Fruit fly (Drosophila melanogaster): ENCODE measurements around the gene Pdp.
A peak's percentile ranks its signal among the peaks of the same experiment; 100 is the strongest.

The Pdp gene

dm6 chrX:7690683-7691082 is 43.8 kb downstream of the Pdp start (continued):
- TF ChIP-seq CG4617 (GFP tag; optimal IDR thresholded peaks at IDR 0.05; ENCODE audit: borderline replicate concordance) (no peak), CG34376 (GFP tag; optimal IDR thresholded peaks at IDR 0.05) (peak; percentile 79), kay (GFP tag; optimal IDR thresholded peaks at IDR 0.05) (no peak), Hr51 (GFP tag; optimal IDR thresholded peaks at IDR 0.05) (no peak), ase (GFP tag; IDR thresholded peaks at IDR 0.05) (no peak), Drgx (GFP tag; IDR thresholded peaks at IDR 0.05) (no peak), CG6175 (GFP tag; IDR thresholded peaks at IDR 0.05) (no peak), CG12155 (GFP tag; optimal IDR thresholded peaks at IDR 0.05) (peak; percentile 7), CG8765 (GFP tag; IDR thresholded peaks at IDR 0.05) (no peak), sug (tag; optimal IDR thresholded peaks at IDR 0.05) (peak; percentile 17), CG17186 (GFP tag; optimal IDR thresholded peaks at IDR 0.05) (no peak), chn (GFP tag; optimal IDR thresholded peaks at IDR 0.05) (no peak), YL-1 (GFP tag; optimal IDR thresholded peaks at IDR 0.05) (peak; percentile 46), Hey (tag; optimal IDR thresholded peaks at IDR 0.05) (no peak), nau (GFP tag; optimal IDR thresholded peaks at IDR 0.05) (peak; percentile 40), NfI (GFP tag; optimal IDR thresholded peaks at IDR 0.05) (peak; percentile 21), CG32772 (GFP tag; IDR thresholded peaks at IDR 0.05) (no peak), CG14710 (tag; optimal IDR thresholded peaks at IDR 0.05) (peak; percentile 15), Dad (GFP tag; optimal IDR thresholded peaks at IDR 0.05) (no peak), her (GFP tag; optimal IDR thresholded peaks at IDR 0.05) (peak; percentile 36), ind (GFP tag; optimal IDR thresholded peaks at IDR 0.05) (no peak), E2f1 (GFP tag; IDR thresholded peaks at IDR 0.05) (no peak), Fer1 (GFP tag; optimal IDR thresholded peaks at IDR 0.05) (peak; percentile 85), CG17912 (GFP tag; optimal IDR thresholded peaks at IDR 0.05) (no peak), twi (tag; optimal IDR thresholded peaks at IDR 0.05) (no peak), CG7987 (GFP tag; optimal IDR thresholded peaks at IDR 0.05) (peak; percentile 46), Sox100B (GFP tag; optimal IDR thresholded peaks at IDR 0.05) (peak; percentile 22), en (GFP tag; optimal IDR thresholded peaks at IDR 0.05) (peak; percentile 11), Opbp (GFP tag; IDR thresholded peaks at IDR 0.05; ENCODE audit: partially characterized antibody) (no peak), CG11696 (GFP tag; IDR thresholded peaks at IDR 0.05) (no peak), az2 (GFP tag; optimal IDR thresholded peaks at IDR 0.05) (no peak), dysf (GFP tag; IDR thresholded peaks at IDR 0.05) (no peak), lab (GFP tag; optimal IDR thresholded peaks at IDR 0.05) (peak; percentile 79), Blimp-1 (GFP tag; optimal IDR thresholded peaks at IDR 0.05) (peak; percentile 45), luna (GFP tag; optimal IDR thresholded peaks at IDR 0.05) (peak; percentile 21), chm (GFP tag; IDR thresholded peaks at IDR 0.05) (peak; percentile 37; the same call in 1 of the 2 replicates), wdn (GFP tag; IDR thresholded peaks at IDR 0.05) (peak; percentile 35; the same call in 1 of the 2 replicates), ATbp (GFP tag; optimal IDR thresholded peaks at IDR 0.05) (peak; percentile 85), odd (GFP tag; optimal IDR thresholded peaks at IDR 0.05) (peak; percentile 59), wek (GFP tag; optimal IDR thresholded peaks at IDR 0.05) (peak; percentile 67), D19A (tag; optimal IDR thresholded peaks at IDR 0.05) (peak; percentile 40), CG6854 (GFP tag; optimal IDR thresholded peaks at IDR 0.05) (peak; percentile 68), CG7556 (GFP tag; optimal IDR thresholded peaks at IDR 0.05) (no peak), C15 (GFP tag; IDR thresholded peaks at IDR 0.05) (no peak), CG4820 (GFP tag; optimal IDR thresholded peaks at IDR 0.05) (no peak), CG7839 (tag; optimal IDR thresholded peaks at IDR 0.05) (no peak), CG7271 (tag; optimal IDR thresholded peaks at IDR 0.05) (no peak), CG33557 (GFP tag; optimal IDR thresholded peaks at IDR 0.05) (peak; percentile 40), CG30403 (GFP tag; optimal IDR thresholded peaks at IDR 0.05) (no peak), CG12219 (GFP tag; optimal IDR thresholded peaks at IDR 0.05) (peak; percentile 54), NK7.1 (GFP tag; optimal IDR thresholded peaks at IDR 0.05) (peak; percentile 22)
